Worm (Caenorhabditis elegans) whole organism, L1 larva: ENCODE measurements around the gene K09E9.3.
A peak's percentile ranks its signal among the peaks of the same experiment; 100 is the strongest.

Source experiments
- C34B4.2 ChIP-seq: sonication (generic microtip); optimal IDR thresholded peaks from 2 replicates; lab custom pipeline; 2017; ENCODE audit warnings: mild to moderate bottlenecking, missing genetic modification characterization, missing compliant biosample characterization
- F16B12.6 ChIP-seq: fragments of 150-350 bp; optimal IDR thresholded peaks from 2 replicates; lab custom pipeline; 2014; ENCODE audit warnings: missing biosample characterization, missing genetic modification characterization
- Y116A8C.19 ChIP-seq: sonication (generic microtip); optimal IDR thresholded peaks from 2 replicates; lab custom pipeline; 2016; ENCODE audit warnings: missing compliant biosample characterization, missing genetic modification characterization, borderline replicate concordance
- aha-1 ChIP-seq: fragments of 150-350 bp; optimal IDR thresholded peaks from 2 replicates; lab custom pipeline; 2014; ENCODE audit warnings: missing biosample characterization, missing genetic modification characterization
- alr-1 ChIP-seq: fragments of 200-800 bp; sonication (Bioruptor generic); optimal IDR thresholded peaks from 2 replicates; lab custom pipeline; 2018; ENCODE audit warnings: borderline replicate concordance, mild to moderate bottlenecking, missing genetic modification characterization, missing compliant biosample characterization
- ceh-63 ChIP-seq: fragments of 200-800 bp; sonication (Bioruptor generic); optimal IDR thresholded peaks from 2 replicates; lab custom pipeline; 2018; ENCODE audit warnings: mild to moderate bottlenecking, missing genetic modification characterization, missing compliant biosample characterization
- ceh-82 ChIP-seq, 3 experiments: fragments of 150-350 bp in 1 of 3; sonication (generic microtip) in 2 of 3; optimal IDR thresholded peaks; 2 replicates each; lab custom pipeline; 2014 to 2017; ENCODE audit warnings: missing biosample characterization in 3 of 3, missing genetic modification characterization in 3 of 3
- ceh-88 ChIP-seq: fragments of 200-800 bp; sonication (Bioruptor generic); IDR thresholded peaks from 2 replicates; pipeline ENCODE4 v1.3.6; 2022; ENCODE audit warnings: missing genetic modification characterization, missing compliant biosample characterization
- ces-1 ChIP-seq: fragments of 150-350 bp; optimal IDR thresholded peaks from 2 replicates; lab custom pipeline; 2014; ENCODE audit warnings: missing biosample characterization, missing genetic modification reagents, missing genetic modification characterization
- dsc-1 ChIP-seq: sonication (generic microtip); optimal IDR thresholded peaks from 2 replicates; lab custom pipeline; 2016; ENCODE audit warnings: mild to moderate bottlenecking, missing genetic modification characterization, missing compliant biosample characterization
- efl-1 ChIP-seq, 4 experiments: fragments of 150-350 bp; optimal IDR thresholded peaks in 3 of 4; peaks in 1 of 4; 1 replicate in 1 of 4; 2 replicates in 3 of 4; lab custom pipeline; 2014; ENCODE audit warnings: missing biosample characterization in 2 of 4, missing genetic modification characterization in 2 of 4, missing genetic modification reagents in 2 of 4
- elt-2 ChIP-seq: sonication (generic microtip); optimal IDR thresholded peaks from 2 replicates; lab custom pipeline; 2016; ENCODE audit warnings: missing genetic modification characterization, mild to moderate bottlenecking, inconsistent platforms, missing compliant biosample characterization, missing genetic modification reagents
- elt-3 ChIP-seq, 6 experiments: fragments of 150-350 bp in 1 of 6; sonication (generic microtip); optimal IDR thresholded peaks; 2 replicates each; lab custom pipeline; 2017 to 2018; ENCODE audit warnings: missing biosample characterization in 6 of 6, missing genetic modification characterization in 6 of 6, inconsistent platforms in 1 of 6
- fkh-10 ChIP-seq: sonication (generic microtip); optimal IDR thresholded peaks from 2 replicates; lab custom pipeline; 2017; ENCODE audit warnings: missing biosample characterization, missing genetic modification reagents, missing genetic modification characterization
- fos-1 ChIP-seq: fragments of 150-350 bp; optimal IDR thresholded peaks from 2 replicates; lab custom pipeline; 2014; ENCODE audit warnings: missing biosample characterization, missing genetic modification characterization
- grh-1 ChIP-seq: fragments of 200-800 bp; sonication (Bioruptor generic); IDR thresholded peaks from 2 replicates; pipeline ENCODE4 v1.3.6; 2022; ENCODE audit warnings: missing genetic modification reagents, missing genetic modification characterization, missing compliant biosample characterization
- hlh-4 ChIP-seq: sonication (generic microtip); optimal IDR thresholded peaks from 2 replicates; lab custom pipeline; 2016; ENCODE audit warnings: mild to moderate bottlenecking, missing genetic modification characterization, missing compliant biosample characterization
- irx-1 ChIP-seq: sonication (generic microtip); optimal IDR thresholded peaks from 2 replicates; lab custom pipeline; 2016; ENCODE audit warnings: missing genetic modification characterization, missing compliant biosample characterization
- jun-1 ChIP-seq: fragments of 150-350 bp; optimal IDR thresholded peaks from 2 replicates; lab custom pipeline; 2014; ENCODE audit warnings: missing biosample characterization, missing genetic modification reagents, missing genetic modification characterization
- lin-13 ChIP-seq: fragments of 150-350 bp; optimal IDR thresholded peaks from 2 replicates; lab custom pipeline; 2014; ENCODE audit warnings: missing biosample characterization, missing genetic modification reagents, missing genetic modification characterization
- lin-14 ChIP-seq: fragments of 200-800 bp; sonication (Bioruptor generic); optimal IDR thresholded peaks from 2 replicates; lab custom pipeline; 2018; ENCODE audit warnings: mild to moderate bottlenecking, missing genetic modification characterization, moderate library complexity, missing compliant biosample characterization
- lin-15B ChIP-seq: fragments of 150-350 bp; sonication (generic microtip); optimal IDR thresholded peaks from 3 replicates; lab custom pipeline; 2014; ENCODE audit warnings: missing biosample characterization, missing genetic modification characterization
- lin-35 ChIP-seq, 2 experiments: fragments of 150-350 bp; optimal IDR thresholded peaks; 2 replicates each; lab custom pipeline; 2014; ENCODE audit warnings: missing biosample characterization in 2 of 2, missing genetic modification characterization in 2 of 2, missing genetic modification reagents in 2 of 2
- lin-39 ChIP-seq: fragments of 150-350 bp; optimal IDR thresholded peaks from 2 replicates; lab custom pipeline; 2014; ENCODE audit warnings: missing biosample characterization, missing genetic modification reagents, missing genetic modification characterization
- lir-3 ChIP-seq: sonication (generic microtip); optimal IDR thresholded peaks from 2 replicates; lab custom pipeline; 2016; ENCODE audit warnings: mild to moderate bottlenecking, missing genetic modification characterization, moderate library complexity, missing compliant biosample characterization; ENCODE audit not compliant: poor library complexity
- mdl-1 ChIP-seq, 2 experiments: fragments of 150-350 bp; optimal IDR thresholded peaks; 2 replicates each; lab custom pipeline; 2014 to 2017; ENCODE audit warnings: missing biosample characterization in 2 of 2, missing genetic modification characterization in 2 of 2, inconsistent platforms in 1 of 2
- mef-2 ChIP-seq: fragments of 150-350 bp; optimal IDR thresholded peaks from 2 replicates; lab custom pipeline; 2014; ENCODE audit warnings: missing biosample characterization, missing genetic modification characterization
- mep-1 ChIP-seq: fragments of 150-350 bp; optimal IDR thresholded peaks from 2 replicates; lab custom pipeline; 2014; ENCODE audit warnings: missing biosample characterization, missing genetic modification characterization
- nhr-12 ChIP-seq: sonication (generic microtip); optimal IDR thresholded peaks from 2 replicates; lab custom pipeline; 2017; ENCODE audit warnings: missing biosample characterization, missing genetic modification characterization
- nhr-19 ChIP-seq: fragments of 200-800 bp; sonication (Bioruptor generic); conservative IDR thresholded peaks from 2 replicates; pipeline ENCODE4 v1.3.6; 2022; ENCODE audit warnings: missing genetic modification characterization, missing compliant biosample characterization
- nhr-28 ChIP-seq: fragments of 150-350 bp; optimal IDR thresholded peaks from 2 replicates; lab custom pipeline; 2014; ENCODE audit warnings: missing biosample characterization, missing genetic modification characterization
- nhr-47 ChIP-seq: sonication (generic microtip); optimal IDR thresholded peaks from 2 replicates; lab custom pipeline; 2016; ENCODE audit warnings: mild to moderate bottlenecking, missing genetic modification characterization, moderate library complexity, missing compliant biosample characterization
- nhr-71 ChIP-seq: sonication (generic microtip); optimal IDR thresholded peaks from 2 replicates; lab custom pipeline; 2016; ENCODE audit warnings: mild to moderate bottlenecking, missing genetic modification characterization, moderate library complexity, missing compliant biosample characterization
- nhr-77 ChIP-seq: fragments of 150-350 bp; optimal IDR thresholded peaks from 2 replicates; lab custom pipeline; 2014; ENCODE audit warnings: missing biosample characterization, missing genetic modification characterization
- nhr-84 ChIP-seq: sonication (generic microtip); optimal IDR thresholded peaks from 2 replicates; lab custom pipeline; 2017; ENCODE audit warnings: missing biosample characterization, missing genetic modification characterization
- nhr-90 ChIP-seq: sonication (generic microtip); optimal IDR thresholded peaks from 2 replicates; lab custom pipeline; 2016; ENCODE audit warnings: mild to moderate bottlenecking, missing genetic modification characterization, missing compliant biosample characterization; ENCODE audit not compliant: poor library complexity
- pag-3 ChIP-seq: sonication (generic microtip); optimal IDR thresholded peaks from 2 replicates; lab custom pipeline; 2017; ENCODE audit warnings: missing genetic modification characterization, mild to moderate bottlenecking, missing compliant biosample characterization, antibody characterized with exemption, borderline replicate concordance; ENCODE audit not compliant: insufficient read depth
- pax-3 ChIP-seq: fragments of 200-800 bp; sonication (Bioruptor generic); optimal IDR thresholded peaks from 2 replicates; lab custom pipeline; 2018; ENCODE audit warnings: mild to moderate bottlenecking, missing genetic modification characterization, moderate library complexity, missing compliant biosample characterization
- rnt-1 ChIP-seq: sonication (generic microtip); optimal IDR thresholded peaks from 2 replicates; lab custom pipeline; 2016; ENCODE audit warnings: mild to moderate bottlenecking, missing genetic modification characterization, moderate library complexity, missing compliant biosample characterization
- skn-1 ChIP-seq: fragments of 150-350 bp; optimal IDR thresholded peaks from 2 replicates; lab custom pipeline; 2014; ENCODE audit warnings: missing biosample characterization, missing genetic modification characterization
- sptf-1 ChIP-seq: fragments of 150-350 bp; optimal IDR thresholded peaks from 2 replicates; lab custom pipeline; 2014; ENCODE audit warnings: missing biosample characterization, missing genetic modification characterization
- sup-37 ChIP-seq: fragments of 200-800 bp; sonication (Bioruptor generic); optimal IDR thresholded peaks from 2 replicates; lab custom pipeline; 2018; ENCODE audit warnings: mild to moderate bottlenecking, missing genetic modification characterization, missing compliant biosample characterization
- swsn-7 ChIP-seq: sonication (generic microtip); optimal IDR thresholded peaks from 2 replicates; lab custom pipeline; 2016; ENCODE audit warnings: missing genetic modification characterization, missing compliant biosample characterization
- unc-130 ChIP-seq: fragments of 150-350 bp; optimal IDR thresholded peaks from 2 replicates; lab custom pipeline; 2017; ENCODE audit warnings: missing biosample characterization, missing genetic modification characterization, inconsistent platforms
- unc-86 ChIP-seq: sonication (generic microtip); optimal IDR thresholded peaks from 2 replicates; lab custom pipeline; 2016; ENCODE audit warnings: missing genetic modification characterization, missing compliant biosample characterization
- xbp-1 ChIP-seq: sonication (generic microtip); optimal IDR thresholded peaks from 2 replicates; lab custom pipeline; 2016; ENCODE audit warnings: missing genetic modification characterization, missing compliant biosample characterization

The K09E9.3 gene

DNA sequence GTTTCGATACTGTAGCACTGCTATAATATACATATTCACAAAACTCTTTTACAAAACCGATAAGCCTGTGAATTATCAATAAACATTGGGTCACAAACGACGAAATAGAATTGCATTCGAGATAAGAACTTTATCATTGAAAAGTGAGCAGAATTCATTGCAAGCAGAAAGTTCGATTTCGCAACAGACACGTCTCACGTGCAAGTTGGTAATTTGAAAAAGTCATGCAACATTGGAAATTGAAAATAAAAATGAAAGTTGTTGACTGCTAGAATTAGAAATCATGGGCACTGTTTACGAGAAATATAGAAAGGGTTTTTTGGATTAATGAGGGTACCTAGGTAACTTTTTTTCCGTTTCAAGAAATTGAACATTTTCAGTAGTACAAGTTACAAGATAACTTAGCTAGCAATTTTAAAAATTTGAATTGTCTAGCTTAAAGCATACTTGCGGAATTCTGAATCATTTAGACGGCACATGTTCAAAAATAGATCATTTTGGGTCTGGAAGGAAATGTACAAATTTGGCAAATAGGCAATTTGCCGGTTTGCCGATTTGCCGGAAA is 3.0 kb downstream of the K09E9.3 start (continued):
- TF ChIP-seq efl-1 (optimal IDR thresholded peaks at IDR 0.05; lab: Kevin White, UChicago), result peak in 1 of 2 experiments; percentile 16
- TF ChIP-seq efl-1 (GFP tag; optimal IDR thresholded peaks at IDR 0.05 in 1 of 2; lab: Kevin White, UChicago), result peak in 1 of 2 experiments; percentile 67
- no peak for TF ChIP-seq lin-13 (GFP tag; lab: Kevin White, UChicago)
- TF ChIP-seq ces-1 (GFP tag; lab: Kevin White, UChicago), result no peak
- peak; percentile 45 for TF ChIP-seq mep-1 (tag; lab: Kevin White, UChicago)
- no peak for TF ChIP-seq pag-3 (tag; lab: Kevin White, UChicago)
- no peak for TF ChIP-seq ceh-82 (tag; optimal IDR thresholded peaks at IDR 0.05; lab: Kevin White, UChicago)
- no peak for TF ChIP-seq aha-1 (tag; lab: Kevin White, UChicago)
- peak; percentile 60 for TF ChIP-seq lin-14
- peak in 1 of 2 experiments; percentile 79 for TF ChIP-seq lin-35 (GFP tag; optimal IDR thresholded peaks at IDR 0.05; lab: Kevin White, UChicago)
- TF ChIP-seq lir-3 (tag; lab: Kevin White, UChicago), result no peak
- no peak for TF ChIP-seq fos-1 (tag; lab: Kevin White, UChicago)
- TF ChIP-seq nhr-28 (tag; lab: Kevin White, UChicago), result no peak
- TF ChIP-seq sup-37 (GFP tag; lab: Kevin White, UChicago), result no peak
- peak; percentile 78 for TF ChIP-seq nhr-71 (tag; lab: Kevin White, UChicago)
- TF ChIP-seq lin-39 (tag; lab: Kevin White, UChicago), result no peak
- no peak for TF ChIP-seq hlh-4 (tag; lab: Kevin White, UChicago)
- 0 out of 2 replicates have a peak, but pooled peaks have one; percentile 18 for TF ChIP-seq nhr-19
- no peak for TF ChIP-seq irx-1 (tag; lab: Kevin White, UChicago)
- TF ChIP-seq rnt-1 (tag; lab: Kevin White, UChicago), result no peak
- TF ChIP-seq jun-1 (tag; lab: Kevin White, UChicago), result peak; percentile 66
- no peak for TF ChIP-seq fkh-10
- TF ChIP-seq sptf-1, result no peak
- peak; percentile 15 for TF ChIP-seq unc-130
- 0 out of 2 replicates have a peak, but pooled peaks have one; percentile 30 for TF ChIP-seq grh-1 (GFP tag; lab: Robert Waterston, UW)
- TF ChIP-seq Y116A8C.19 (tag; lab: Kevin White, UChicago), result no peak
- TF ChIP-seq mdl-1 (tag; optimal IDR thresholded peaks at IDR 0.05; lab: Kevin White, UChicago), result peak in 1 of 2 experiments; percentile 83
- no peak for TF ChIP-seq unc-86 (tag; lab: Kevin White, UChicago)
- TF ChIP-seq ceh-88 (GFP tag; lab: Robert Waterston, UW), result no peak
- no peak for TF ChIP-seq nhr-12 (tag; lab: Kevin White, UChicago)
- TF ChIP-seq nhr-84 (tag; lab: Kevin White, UChicago), result no peak
- no peak for TF ChIP-seq alr-1 (tag; lab: Kevin White, UChicago)
- peak in 3 of 6 experiments; percentile 17 to 21 (median 18) for TF ChIP-seq elt-3 (tag; optimal IDR thresholded peaks at IDR 0.05; lab: Kevin White, UChicago)
- no peak for TF ChIP-seq swsn-7 (tag; lab: Kevin White, UChicago)
- TF ChIP-seq nhr-47, result peak; percentile 52
- no peak for TF ChIP-seq lin-15B

DNA sequence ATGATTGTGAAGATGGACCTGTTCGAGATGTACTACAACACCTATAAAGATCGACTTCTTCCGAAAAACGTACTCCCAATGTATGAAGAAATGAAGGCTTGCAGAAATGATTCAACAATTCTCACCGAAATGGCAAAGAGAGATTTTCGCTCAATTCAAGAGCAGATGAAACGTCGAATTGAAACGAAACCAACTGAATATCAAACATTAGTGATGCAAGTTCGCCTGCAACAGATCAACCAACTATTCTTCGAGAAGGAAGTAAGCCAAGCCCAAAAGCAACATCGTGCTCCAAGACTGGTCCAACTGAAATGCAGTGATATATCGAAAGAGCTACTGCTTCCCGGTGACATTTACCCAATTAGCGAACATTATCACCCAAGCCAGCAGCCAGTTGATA is 3.9 kb downstream of the K09E9.3 start:
- no peak for TF ChIP-seq efl-1 (optimal IDR thresholded peaks at IDR 0.05; lab: Kevin White, UChicago)
- TF ChIP-seq efl-1 (GFP tag; optimal IDR thresholded peaks at IDR 0.05 in 1 of 2; lab: Kevin White, UChicago), result peak in 1 of 2 experiments; percentile 69
- no peak for TF ChIP-seq skn-1 (tag; lab: Kevin White, UChicago)

DNA sequence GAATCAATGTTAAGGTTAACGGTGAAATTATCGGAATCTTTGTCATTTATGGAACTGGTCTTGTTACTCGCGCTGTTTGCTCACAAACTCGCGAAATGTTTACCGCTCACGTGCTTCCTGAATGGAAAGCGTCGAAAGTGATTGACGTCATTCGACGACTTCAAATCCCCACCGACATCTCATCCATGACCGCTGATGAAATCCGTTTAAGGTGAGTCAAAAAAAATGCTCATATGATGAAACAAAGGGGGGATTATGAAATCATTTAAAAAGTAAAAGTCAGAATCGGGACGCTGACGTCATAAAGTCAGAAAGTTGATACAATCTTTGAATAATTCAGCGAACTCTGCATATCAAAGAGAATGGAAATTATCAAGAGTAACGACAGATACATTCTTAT is 5.0 kb downstream of the K09E9.3 start:
- no peak for TF ChIP-seq pag-3 (tag; lab: Kevin White, UChicago)
- TF ChIP-seq pax-3 (tag; lab: Kevin White, UChicago), result no peak
- TF ChIP-seq nhr-90 (tag; lab: Kevin White, UChicago), result no peak
- TF ChIP-seq ceh-63 (GFP tag; lab: Kevin White, UChicago), result no peak
- no peak for TF ChIP-seq C34B4.2
- no peak for TF ChIP-seq lin-35 (GFP tag; optimal IDR thresholded peaks at IDR 0.05; lab: Kevin White, UChicago)
- no peak for TF ChIP-seq lin-15B
- peak; percentile 19 for TF ChIP-seq lin-13 (GFP tag; lab: Kevin White, UChicago)
- TF ChIP-seq elt-2, result no peak
- TF ChIP-seq nhr-71 (tag; lab: Kevin White, UChicago), result peak; percentile 69
- peak; percentile 68 for TF ChIP-seq dsc-1 (tag; lab: Kevin White, UChicago)
- no peak for TF ChIP-seq nhr-84 (tag; lab: Kevin White, UChicago)
- TF ChIP-seq xbp-1 (tag; lab: Kevin White, UChicago), result no peak
- no peak for TF ChIP-seq F16B12.6 (tag; lab: Kevin White, UChicago)
- peak; percentile 62 for TF ChIP-seq skn-1 (tag; lab: Kevin White, UChicago)
- TF ChIP-seq alr-1 (tag; lab: Kevin White, UChicago), result no peak
- TF ChIP-seq nhr-47, result peak; percentile 57
- TF ChIP-seq efl-1 (optimal IDR thresholded peaks at IDR 0.05; lab: Kevin White, UChicago), result no peak
- peak in 1 of 2 experiments; percentile 73 for TF ChIP-seq efl-1 (GFP tag; optimal IDR thresholded peaks at IDR 0.05 in 1 of 2; lab: Kevin White, UChicago)
- no peak for TF ChIP-seq nhr-77 (tag; lab: Kevin White, UChicago)
- TF ChIP-seq mef-2, result no peak
